Worm (Caenorhabditis elegans) whole organism, L2 larva: Measurements from ENCODE around the gene dpy-18.

Source experiments
- C34F6.9 ChIP-seq: fragments of 150-350 bp; optimal IDR thresholded peaks from 2 replicates; lab custom pipeline; 2014; ENCODE audit warnings: missing biosample characterization, missing genetic modification characterization
- F13H6.1 ChIP-seq: sonication (generic microtip); optimal IDR thresholded peaks from 2 replicates; lab custom pipeline; 2016; ENCODE audit warnings: missing genetic modification characterization, missing compliant biosample characterization
- Y55F3AM.14 ChIP-seq: fragments of 200-800 bp; sonication (Bioruptor generic); optimal IDR thresholded peaks from 2 replicates; lab custom pipeline; 2018; ENCODE audit warnings: mild to moderate bottlenecking, missing genetic modification characterization, missing compliant biosample characterization
- alr-1 ChIP-seq: fragments of 150-350 bp; optimal IDR thresholded peaks from 2 replicates; lab custom pipeline; 2014; ENCODE audit warnings: missing biosample characterization, missing genetic modification characterization
- aly-2 ChIP-seq: fragments of 150-350 bp; optimal IDR thresholded peaks from 2 replicates; lab custom pipeline; 2014; ENCODE audit warnings: missing biosample characterization, missing genetic modification characterization
- ceh-82 ChIP-seq: fragments of 150-350 bp; optimal IDR thresholded peaks from 2 replicates; lab custom pipeline; 2014; ENCODE audit warnings: missing biosample characterization, missing genetic modification characterization
- crh-2 ChIP-seq: sonication (generic microtip); optimal IDR thresholded peaks from 2 replicates; lab custom pipeline; 2017; ENCODE audit warnings: missing biosample characterization, missing genetic modification characterization
- dmd-4 ChIP-seq: sonication (generic microtip); optimal IDR thresholded peaks from 2 replicates; lab custom pipeline; 2017; ENCODE audit warnings: missing biosample characterization, missing genetic modification characterization
- egl-27 ChIP-seq: sonication (generic microtip); optimal IDR thresholded peaks from 3 replicates; lab custom pipeline; 2017; ENCODE audit warnings: missing biosample characterization, missing genetic modification reagents, missing genetic modification characterization
- elt-3 ChIP-seq: sonication (generic microtip); optimal IDR thresholded peaks from 2 replicates; lab custom pipeline; 2017; ENCODE audit warnings: missing biosample characterization, missing genetic modification characterization
- gmeb-1 ChIP-seq: fragments of 150-350 bp; optimal IDR thresholded peaks from 2 replicates; lab custom pipeline; 2014; ENCODE audit warnings: missing biosample characterization, missing genetic modification characterization
- lin-11 ChIP-seq: fragments of 150-350 bp; sonication (generic microtip); optimal IDR thresholded peaks from 2 replicates; lab custom pipeline; 2014; ENCODE audit warnings: missing biosample characterization, missing genetic modification characterization, inconsistent platforms, mixed read lengths
- lin-13 ChIP-seq: fragments of 150-350 bp; optimal IDR thresholded peaks from 2 replicates; lab custom pipeline; 2014; ENCODE audit warnings: missing biosample characterization, missing genetic modification reagents, missing genetic modification characterization
- lin-39 ChIP-seq: fragments of 150-350 bp; optimal IDR thresholded peaks from 2 replicates; lab custom pipeline; 2014; ENCODE audit warnings: missing biosample characterization, missing genetic modification reagents, missing genetic modification characterization
- mab-5 ChIP-seq: fragments of 150-350 bp; optimal IDR thresholded peaks from 2 replicates; lab custom pipeline; 2014; ENCODE audit warnings: missing biosample characterization, missing genetic modification characterization
- mbf-1 ChIP-seq: sonication (generic microtip); optimal IDR thresholded peaks from 2 replicates; lab custom pipeline; 2017; ENCODE audit warnings: missing biosample characterization, missing genetic modification characterization
- mdl-1 ChIP-seq, 2 experiments: fragments of 150-350 bp in 1 of 2; sonication (generic microtip) in 1 of 2; optimal IDR thresholded peaks; 2 replicates each; lab custom pipeline; 2017; ENCODE audit warnings: missing biosample characterization in 2 of 2, missing genetic modification characterization in 2 of 2
- nhr-10 ChIP-seq: sonication (generic microtip); optimal IDR thresholded peaks from 2 replicates; lab custom pipeline; 2017; ENCODE audit warnings: missing biosample characterization, missing genetic modification characterization
- nhr-11 ChIP-seq: fragments of 150-350 bp; optimal IDR thresholded peaks from 2 replicates; lab custom pipeline; 2014; ENCODE audit warnings: missing biosample characterization, missing genetic modification characterization
- nhr-12 ChIP-seq: fragments of 150-350 bp; optimal IDR thresholded peaks from 2 replicates; lab custom pipeline; 2014; ENCODE audit warnings: missing biosample characterization, missing genetic modification characterization
- nhr-129 ChIP-seq: fragments of 150-350 bp; optimal IDR thresholded peaks from 2 replicates; lab custom pipeline; 2014; ENCODE audit warnings: missing biosample characterization, missing genetic modification characterization
- nhr-21 ChIP-seq: fragments of 150-350 bp; optimal IDR thresholded peaks from 2 replicates; lab custom pipeline; 2014; ENCODE audit warnings: missing biosample characterization, missing genetic modification characterization
- nhr-23 ChIP-seq: fragments of 150-350 bp; optimal IDR thresholded peaks from 2 replicates; lab custom pipeline; 2014; ENCODE audit warnings: missing biosample characterization, missing genetic modification reagents, missing genetic modification characterization
- nhr-237 ChIP-seq: fragments of 150-350 bp; optimal IDR thresholded peaks from 2 replicates; lab custom pipeline; 2014; ENCODE audit warnings: missing biosample characterization, missing genetic modification characterization
- nhr-25 ChIP-seq: fragments of 150-350 bp; sonication (generic microtip); optimal IDR thresholded peaks from 3 replicates; lab custom pipeline; 2014; ENCODE audit warnings: missing biosample characterization, missing genetic modification characterization
- nhr-6 ChIP-seq: fragments of 150-350 bp; optimal IDR thresholded peaks from 2 replicates; lab custom pipeline; 2014; ENCODE audit warnings: missing biosample characterization, missing genetic modification characterization
- nhr-77 ChIP-seq: fragments of 150-350 bp; optimal IDR thresholded peaks from 2 replicates; lab custom pipeline; 2014; ENCODE audit warnings: missing biosample characterization, missing genetic modification characterization
- peb-1 ChIP-seq: fragments of 150-350 bp; optimal IDR thresholded peaks from 2 replicates; lab custom pipeline; 2014; ENCODE audit warnings: missing biosample characterization, missing genetic modification characterization
- skn-1 ChIP-seq: sonication (generic microtip); optimal IDR thresholded peaks from 2 replicates; lab custom pipeline; 2017; ENCODE audit warnings: missing biosample characterization, missing genetic modification characterization
- sma-3 ChIP-seq: sonication (generic microtip); optimal IDR thresholded peaks from 2 replicates; lab custom pipeline; 2016; ENCODE audit warnings: missing genetic modification reagents, missing genetic modification characterization, missing compliant biosample characterization
- sma-9 ChIP-seq, 2 experiments: fragments of 150-350 bp in 1 of 2; sonication (generic microtip) in 1 of 2; optimal IDR thresholded peaks; 2 replicates each; lab custom pipeline; 2014 to 2016; ENCODE audit warnings: missing genetic modification characterization in 2 of 2, mild to moderate bottlenecking in 1 of 2, missing biosample characterization in 1 of 2, missing compliant biosample characterization in 1 of 2, missing genetic modification reagents in 1 of 2, moderate library complexity in 1 of 2
- snpc-4 ChIP-seq: fragments of 150-350 bp; optimal IDR thresholded peaks from 2 replicates; lab custom pipeline; 2014; ENCODE audit warnings: missing biosample characterization, missing genetic modification characterization
- unc-39 ChIP-seq: fragments of 150-350 bp; optimal IDR thresholded peaks from 2 replicates; lab custom pipeline; 2014; ENCODE audit warnings: missing biosample characterization, missing genetic modification characterization
- unc-55 ChIP-seq: fragments of 150-350 bp; sonication (generic microtip); optimal IDR thresholded peaks from 3 replicates; lab custom pipeline; 2014; ENCODE audit warnings: missing biosample characterization, missing genetic modification reagents, missing genetic modification characterization
- unc-62 ChIP-seq: fragments of 150-350 bp; optimal IDR thresholded peaks from 2 replicates; lab custom pipeline; 2014; ENCODE audit warnings: missing biosample characterization, missing genetic modification reagents, missing genetic modification characterization
- ztf-1 ChIP-seq: fragments of 200-800 bp; sonication (Bioruptor generic); conservative IDR thresholded peaks from 2 replicates; pipeline ENCODE4 v1.3.6; 2022; ENCODE audit warnings: missing genetic modification characterization, missing compliant biosample characterization
- ztf-11 ChIP-seq: sonication (generic microtip); optimal IDR thresholded peaks from 2 replicates; lab custom pipeline; 2017; ENCODE audit warnings: missing biosample characterization, missing genetic modification characterization
- ztf-4 ChIP-seq: fragments of 150-350 bp; optimal IDR thresholded peaks from 2 replicates; lab custom pipeline; 2014; ENCODE audit warnings: missing biosample characterization, missing genetic modification characterization

dpy-18 gene

ce11 chrIII:11377880-11378279, at the start of gene dpy-18:
dpy-18 (minus strand) TSS chrIII:11377980.
- TF ChIP-seq C34F6.9 (no peak), mbf-1 (tag; lab: Kevin White, UChicago) (no peak), nhr-129 (no peak), peb-1 (tag; lab: Kevin White, UChicago) (no peak), ceh-82 (tag; lab: Kevin White, UChicago) (no peak), gmeb-1 (tag; lab: Kevin White, UChicago) (no peak), nhr-10 (tag; lab: Kevin White, UChicago) (no peak), mdl-1 (tag; optimal IDR thresholded peaks at IDR 0.05; lab: Kevin White, UChicago) (no peak), crh-2 (tag; lab: Kevin White, UChicago) (no peak), aly-2 (tag; lab: Kevin White, UChicago) (no peak), mab-5 (tag; lab: Kevin White, UChicago) (no peak), elt-3 (no peak), sma-3 (no peak), nhr-21 (tag; lab: Kevin White, UChicago) (no peak), alr-1 (tag; lab: Kevin White, UChicago) (no peak), lin-11 (tag; lab: Kevin White, UChicago) (no peak), unc-39 (no peak), skn-1 (tag; lab: Kevin White, UChicago) (no peak), nhr-23 (tag; lab: Kevin White, UChicago) (no peak)
- TF ChIP-seq, all 48 proteins: peak for 0

ce11 chrIII:11426906-11427305, 49.1 kb upstream of the dpy-18 start, which contains the start of gene idpc-1:
idpc-1 (plus strand) TSS chrIII:11427206.
- TF ChIP-seq nhr-25 (tag; lab: Kevin White, UChicago) (no peak), snpc-4 (tag; lab: Kevin White, UChicago) (no peak), ztf-4 (no peak), ztf-1 (no peak), mbf-1 (tag; lab: Kevin White, UChicago) (no peak), nhr-23 (tag; lab: Kevin White, UChicago) (no peak), C34F6.9 (no peak), nhr-11 (tag; lab: Kevin White, UChicago) (no peak), crh-2 (tag; lab: Kevin White, UChicago) (no peak), unc-39 (no peak), sma-9 (GFP tag; optimal IDR thresholded peaks at IDR 0.05; lab: Kevin White, UChicago) (no peak), sma-9 (tag; optimal IDR thresholded peaks at IDR 0.05; lab: Kevin White, UChicago) (no peak), nhr-77 (tag; lab: Kevin White, UChicago) (no peak)

ce11 chrIII:11424815-11425214, 47.0 kb upstream of the dpy-18 start:
- TF ChIP-seq unc-62 (no peak), lin-39 (tag; lab: Kevin White, UChicago) (no peak), mbf-1 (tag; lab: Kevin White, UChicago) (no peak), nhr-6 (tag; lab: Kevin White, UChicago) (no peak), nhr-12 (tag; lab: Kevin White, UChicago) (no peak), unc-55 (GFP tag; lab: Kevin White, UChicago) (no peak), nhr-77 (tag; lab: Kevin White, UChicago) (no peak)

- TF ChIP-seq aly-2 (tag; lab: Kevin White, UChicago) (no peak), ztf-11 (tag; lab: Kevin White, UChicago) (no peak)
Observed at ce11 chrIII:11419551-11419950, 41.8 kb upstream of the dpy-18 start.

- TF ChIP-seq nhr-6 (tag; lab: Kevin White, UChicago), result no peak
- TF ChIP-seq mbf-1 (tag; lab: Kevin White, UChicago), result no peak
- no peak for TF ChIP-seq C34F6.9
Observed at ce11 chrIII:11410378-11410777, 32.6 kb upstream of the dpy-18 start, which contains the start of gene twk-31. twk-31 (plus strand) TSS chrIII:11410678.

ce11 chrIII:11405049-11405448, 27.3 kb upstream of the dpy-18 start, which contains the start of gene Y47D3B.4:
Y47D3B.4 (plus strand) TSS chrIII:11405349.
- TF ChIP-seq unc-55 (GFP tag; lab: Kevin White, UChicago) (no peak), mdl-1 (tag; optimal IDR thresholded peaks at IDR 0.05; lab: Kevin White, UChicago) (no peak), nhr-237 (tag; lab: Kevin White, UChicago) (no peak), unc-39 (no peak), egl-27 (tag; lab: Kevin White, UChicago) (no peak), lin-13 (no peak), nhr-25 (tag; lab: Kevin White, UChicago) (no peak), mab-5 (tag; lab: Kevin White, UChicago) (no peak), F13H6.1 (no peak), sma-9 (GFP tag; optimal IDR thresholded peaks at IDR 0.05; lab: Kevin White, UChicago) (no peak), sma-9 (tag; optimal IDR thresholded peaks at IDR 0.05; lab: Kevin White, UChicago) (no peak), sma-3 (no peak), ztf-11 (tag; lab: Kevin White, UChicago) (no peak), ceh-82 (tag; lab: Kevin White, UChicago) (no peak), C34F6.9 (no peak), lin-39 (tag; lab: Kevin White, UChicago) (no peak), dmd-4 (tag; lab: Kevin White, UChicago) (no peak), gmeb-1 (tag; lab: Kevin White, UChicago) (no peak), lin-11 (tag; lab: Kevin White, UChicago) (no peak), Y55F3AM.14 (no peak), ztf-1 (no peak)
